Worm (Caenorhabditis elegans): ENCODE data around the gene C08B6.18.

Gene C08B6.18

DNA sequence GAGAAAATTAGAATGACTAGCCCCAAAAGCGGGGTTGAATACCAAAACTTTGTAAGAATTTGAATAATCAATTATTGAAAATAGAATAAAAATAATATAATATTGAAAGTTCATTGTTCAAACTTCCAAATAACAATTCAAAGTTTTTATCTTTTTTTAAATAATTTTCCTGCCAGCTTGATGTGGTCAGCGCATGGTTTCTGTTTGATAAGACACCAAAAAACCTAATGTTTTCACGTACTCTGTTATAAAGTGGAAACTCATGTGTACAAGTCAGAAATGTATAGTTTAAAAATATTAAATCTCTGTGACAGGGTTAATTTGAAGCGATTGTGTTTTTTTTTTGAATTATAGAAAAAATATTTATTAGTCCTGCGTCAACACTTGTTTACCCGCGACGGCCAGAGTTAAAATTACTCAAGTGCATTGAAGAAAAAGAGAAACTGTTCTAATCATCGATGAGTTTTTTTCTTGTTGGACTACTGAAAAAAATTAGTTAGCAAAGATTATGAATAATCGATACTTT lies 29.1 kb downstream of the C08B6.18 start, which contains the start of gene ugt-17:
TSS of gene ugt-17 (minus strand) at position 180 of the 526 bp plus-strand sequence.
- TF ChIP-seq nhr-80 (tag; optimal IDR thresholded peaks at IDR 0.05) = peak; percentile 74
- no peak for TF ChIP-seq egrh-3 (GFP tag; IDR thresholded peaks at IDR 0.05)
- TF ChIP-seq Y53F4B.3 (GFP tag; IDR thresholded peaks at IDR 0.05) = no peak
- TF ChIP-seq chd-7 (tag; optimal IDR thresholded peaks at IDR 0.05) = no peak
- no peak for TF ChIP-seq C06A6.2 (GFP tag; conservative IDR thresholded peaks at IDR 0.05)
- TF ChIP-seq snpc-4 (GFP tag; optimal IDR thresholded peaks at IDR 0.05) = no peak
- peak in 1 of 4 experiments; percentile 8 for TF ChIP-seq snpc-4 (tag; optimal IDR thresholded peaks at IDR 0.05)

- TF ChIP-seq nhr-80 (tag; optimal IDR thresholded peaks at IDR 0.05) (peak; percentile 9), lsy-27 (tag; optimal IDR thresholded peaks at IDR 0.05; ENCODE audit: borderline replicate concordance, insufficient read depth) (no peak)
Measured at ce11 chrV:10103811-10104210, 30.1 kb downstream of the C08B6.18 start.

ce11 chrV:10101916-10102315 lies 32.0 kb downstream of the C08B6.18 start, which contains the start of gene C08B6.14:
Gene C08B6.14, minus strand, starts transcription at chrV:10102016.
- no peak for TF ChIP-seq Y95B8A.8 (GFP tag; IDR thresholded peaks at IDR 0.05)
- TF ChIP-seq let-526 (GFP tag; IDR thresholded peaks at IDR 0.05) = no peak
- no peak for TF ChIP-seq die-1 (tag; optimal IDR thresholded peaks at IDR 0.05)
- no peak for TF ChIP-seq atf-7 (tag; optimal IDR thresholded peaks at IDR 0.05)
- TF ChIP-seq lin-54 (GFP tag; optimal IDR thresholded peaks at IDR 0.05) = no peak
- no peak for TF ChIP-seq C06A6.2 (GFP tag; conservative IDR thresholded peaks at IDR 0.05)
- TF ChIP-seq sdz-38 (tag; optimal IDR thresholded peaks at IDR 0.05) = no peak
- no peak for TF ChIP-seq Y79H2A.3 (GFP tag; conservative IDR thresholded peaks at IDR 0.05)
- TF ChIP-seq T26A5.8 (tag; optimal IDR thresholded peaks at IDR 0.05) = no peak
- TF ChIP-seq repo-1 (tag; optimal IDR thresholded peaks at IDR 0.05) = no peak
- TF ChIP-seq aptf-3 (GFP tag; IDR thresholded peaks at IDR 0.05) = no peak
- TF ChIP-seq egl-18 (GFP tag; IDR thresholded peaks at IDR 0.05) = no peak

- TF ChIP-seq nhr-80 (tag; optimal IDR thresholded peaks at IDR 0.05) (peak; percentile 52), unc-62 (GFP tag; optimal IDR thresholded peaks at IDR 0.05) (peak; percentile 14), chd-7 (tag; optimal IDR thresholded peaks at IDR 0.05) (no peak), F49E8.2 (tag; optimal IDR thresholded peaks at IDR 0.05; ENCODE audit: insufficient read depth) (no peak)
Measured at ce11 chrV:10098429-10098828, 35.5 kb downstream of the C08B6.18 start, which contains the start of gene ugt-47. Gene ugt-47, minus strand, starts transcription at chrV:10098597.

ce11 chrV:10096932-10097331 lies 37.0 kb downstream of the C08B6.18 start:
- TF ChIP-seq nfyb-1 (GFP tag; IDR thresholded peaks at IDR 0.05) = no peak
- TF ChIP-seq nhr-90 (tag; optimal IDR thresholded peaks at IDR 0.05) = no peak
- TF ChIP-seq pha-4 (tag; optimal IDR thresholded peaks at IDR 0.05) = no peak
- TF ChIP-seq aptf-2 (GFP tag; conservative IDR thresholded peaks at IDR 0.05) = no peak
- TF ChIP-seq nhr-80 (tag; optimal IDR thresholded peaks at IDR 0.05) = peak; percentile 62

DNA sequence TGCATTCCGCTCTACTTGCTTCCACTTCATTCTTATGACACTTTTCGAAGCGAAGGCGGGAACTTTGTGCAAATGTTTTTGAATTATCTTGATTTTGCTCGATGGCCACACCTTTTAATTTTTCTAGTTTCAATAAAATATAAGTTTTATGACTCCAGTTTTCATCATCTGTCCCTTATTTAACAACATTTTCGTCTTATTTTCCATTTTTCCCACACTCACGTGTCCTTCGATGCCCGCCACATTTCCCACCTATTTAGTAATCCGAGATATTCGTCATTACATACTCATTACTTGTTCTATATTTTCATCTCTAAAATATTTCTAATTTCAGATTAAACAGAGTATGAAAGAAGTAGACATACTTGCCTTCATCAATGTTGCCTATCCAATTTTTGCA lies 39.6 kb downstream of the C08B6.18 start, which contains the start of gene srd-49:
TSS of gene srd-49 (plus strand) at position 301 of the 400 bp plus-strand sequence.
- no peak for TF ChIP-seq F10E7.11 (tag; optimal IDR thresholded peaks at IDR 0.05)
- no peak for TF ChIP-seq madf-6 (GFP tag; IDR thresholded peaks at IDR 0.05)

ce11 chrV:10091152-10091551 lies 42.8 kb downstream of the C08B6.18 start, which contains the start of gene R04B5.11:
Gene R04B5.11, minus strand, starts transcription at chrV:10091252.
- TF ChIP-seq attf-5 (GFP tag; optimal IDR thresholded peaks at IDR 0.05) = no peak
- TF ChIP-seq nfyb-1 (GFP tag; IDR thresholded peaks at IDR 0.05) = no peak
- no peak for TF ChIP-seq athp-1 (tag; optimal IDR thresholded peaks at IDR 0.05)
- no peak for TF ChIP-seq sptf-2 (GFP tag; optimal IDR thresholded peaks at IDR 0.05)
- no peak for TF ChIP-seq nhr-27 (tag; optimal IDR thresholded peaks at IDR 0.05)
- no peak for TF ChIP-seq lsy-27 (tag; optimal IDR thresholded peaks at IDR 0.05; ENCODE audit: borderline replicate concordance, insufficient read depth)
- no peak for TF ChIP-seq pha-4 (tag; optimal IDR thresholded peaks at IDR 0.05)
- no peak for TF ChIP-seq aptf-2 (GFP tag; conservative IDR thresholded peaks at IDR 0.05)
- TF ChIP-seq F55B11.4 (tag; optimal IDR thresholded peaks at IDR 0.05; ENCODE audit: borderline replicate concordance, insufficient read depth) = no peak

Measured in whole organism, young adult.